Worm (Caenorhabditis elegans): ENCODE measurements around the gene F12A10.6.

ce11 chrII:5478318-5478717 is 16.0 kb downstream of the F12A10.6 start, which contains the start of gene F56D1.1:
- TF ChIP-seq T22C8.4 (GFP tag; IDR thresholded peaks at IDR 0.05), result no peak
- TF ChIP-seq cog-1 (tag; optimal IDR thresholded peaks at IDR 0.05), result no peak
- no peak for TF ChIP-seq med-1 (GFP tag; optimal IDR thresholded peaks at IDR 0.05; ENCODE audit: insufficient read depth)
- TF ChIP-seq flt-1 (GFP tag; IDR thresholded peaks at IDR 0.05), result no peak
